Worm (Caenorhabditis elegans) whole organism, L3 larva: Measurements from ENCODE around the gene C24D10.4.

Source experiments
- elt-1 ChIP-seq: fragments of 150-350 bp; optimal IDR thresholded peaks from 2 replicates; lab custom pipeline; 2014; ENCODE audit warnings: missing biosample characterization, missing genetic modification characterization
- nhr-23 ChIP-seq: fragments of 150-350 bp; optimal IDR thresholded peaks from 2 replicates; lab custom pipeline; 2014; ENCODE audit warnings: missing biosample characterization, missing genetic modification reagents, missing genetic modification characterization

ce11 chrIV:5121995-5122394 lies 38.3 kb upstream of the C24D10.4 start, which contains the start of gene tkr-3:
- TF ChIP-seq elt-1 (tag; lab: Kevin White, UChicago), result no peak
- no peak for TF ChIP-seq nhr-23 (tag; lab: Kevin White, UChicago)
